ENCODE assay signal across 2 fruit fly cellular contexts in the genomic region with DNA sequence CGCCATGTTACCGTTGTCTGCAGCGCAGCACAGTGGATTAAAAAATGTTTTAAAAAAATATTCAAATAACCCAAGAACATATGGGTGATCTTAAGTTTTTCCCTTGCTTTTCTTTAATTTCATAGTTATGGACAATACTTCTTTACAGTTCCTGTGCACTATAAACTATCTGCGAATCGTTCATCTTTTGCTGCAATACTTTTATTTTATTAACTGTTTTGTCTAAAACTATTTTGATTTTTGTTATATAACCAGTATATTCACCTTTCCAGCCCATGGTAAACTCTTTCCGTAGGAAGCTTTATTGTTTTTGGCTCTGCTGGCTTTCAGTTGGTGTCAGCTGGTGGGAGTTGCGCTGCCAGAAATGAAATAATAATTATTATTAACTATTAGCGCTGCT.
A peak's percentile ranks its signal among the peaks of the same experiment; 100 is the strongest.
TF ChIP-seq lines count a peak whose summit lies in the region.

No protein-coding gene starts in this region.

TF ChIP-seq in whole organism, prepupa, 60 proteins besides CTCF, POLR2A, EP300 and RAD21:
- TF ChIP-seq CG4318 (GFP tag; optimal IDR thresholded peaks at IDR 0.05; lab: Kevin White, UChicago) (peak; percentile 20), CG32006 (GFP tag; optimal IDR thresholded peaks at IDR 0.05; lab: Kevin White, UChicago) (peak; percentile 52), Hr39 (GFP tag; optimal IDR thresholded peaks at IDR 0.05; lab: Kevin White, UChicago) (no peak), Hr4 (GFP tag; optimal IDR thresholded peaks at IDR 0.05; lab: Kevin White, UChicago) (peak; percentile 34), dac (GFP tag; optimal IDR thresholded peaks at IDR 0.05; lab: Kevin White, UChicago) (no peak)

TF ChIP-seq in whole organism, pupa, 21 proteins besides CTCF, POLR2A, EP300 and RAD21:
- TF ChIP-seq CG34367 (tag; optimal IDR thresholded peaks at IDR 0.05; lab: Kevin White, UChicago) = no peak
- no peak for TF ChIP-seq EcR (GFP tag; optimal IDR thresholded peaks at IDR 0.05; lab: Kevin White, UChicago)
- no peak for TF ChIP-seq CG12605 (GFP tag; IDR thresholded peaks at IDR 0.05; lab: Robert Waterston, UW)
- TF ChIP-seq CG14655 (GFP tag; optimal IDR thresholded peaks at IDR 0.05; lab: Kevin White, UChicago) = peak; percentile 17
- TF ChIP-seq CG8159 (tag; optimal IDR thresholded peaks at IDR 0.05; lab: Kevin White, UChicago) = no peak
- TF ChIP-seq CG32121 (GFP tag; IDR thresholded peaks at IDR 0.05; lab: Robert Waterston, UW) = no peak
- no peak for TF ChIP-seq rn (GFP tag; IDR thresholded peaks at IDR 0.05; lab: Robert Waterston, UW)
